Fruit fly (Drosophila melanogaster) Kc167 (cell line): Measurements from ENCODE around the gene Cox10.

Source experiments
- Myc ChIP-seq: fragments of >200 bp; optimal IDR thresholded peaks from 2 replicates; lab custom pipeline; 2017; ENCODE audit warnings: missing external identifiers
- Sin3A ChIP-seq: fragments of >200 bp; optimal IDR thresholded peaks from 2 replicates; lab custom pipeline; 2018; ENCODE audit warnings: missing external identifiers
- insv ChIP-seq: fragments of >200 bp; optimal IDR thresholded peaks from 3 replicates; lab custom pipeline; 2018; ENCODE audit warnings: missing external identifiers
- psq ChIP-seq: fragments of >200 bp; optimal IDR thresholded peaks from 2 replicates; lab custom pipeline; 2017; ENCODE audit warnings: missing external identifiers
- ttk ChIP-seq: sonication (Bioruptor generic); optimal IDR thresholded peaks from 2 replicates; lab custom pipeline; 2017; ENCODE audit warnings: missing external identifiers

DNA sequence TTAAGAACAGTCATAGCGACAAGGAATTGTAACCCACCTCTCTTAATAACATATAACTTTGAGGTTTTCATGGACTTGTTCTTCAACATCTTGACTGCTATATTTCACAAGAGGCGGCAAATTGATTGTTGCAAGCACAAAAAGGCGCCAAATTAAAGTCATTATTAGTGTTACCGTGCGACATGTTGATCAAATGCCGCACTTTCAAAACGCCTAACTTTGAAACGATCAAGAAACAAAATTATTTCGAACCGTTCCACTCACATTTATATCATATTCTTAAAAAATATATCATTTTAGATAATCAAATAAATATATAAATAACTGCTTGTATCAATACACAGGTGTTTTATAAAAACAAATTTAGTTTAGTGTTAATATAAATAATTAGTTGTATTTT lies 3.5 kb upstream of the Cox10 start, which contains the start of gene RnrL:
- no peak for TF ChIP-seq Myc
- TF ChIP-seq Sin3A (lab: Kevin White, UChicago), result no peak
- TF ChIP-seq psq (lab: Kevin White, UChicago), result no peak
- no peak for TF ChIP-seq insv (lab: Kevin White, UChicago)
- no peak for TF ChIP-seq ttk (lab: Kevin White, UChicago)
